Worm (Caenorhabditis elegans) whole organism, L2 larva: Measurements from ENCODE around the gene tftc-1.

Experiments used
- C34F6.9 ChIP-seq: fragments of 150-350 bp; optimal IDR thresholded peaks from 2 replicates; lab custom pipeline; 2014; ENCODE audit warnings: missing biosample characterization, missing genetic modification characterization
- F13H6.1 ChIP-seq: sonication (generic microtip); optimal IDR thresholded peaks from 2 replicates; lab custom pipeline; 2016; ENCODE audit warnings: missing genetic modification characterization, missing compliant biosample characterization
- Y55F3AM.14 ChIP-seq: fragments of 200-800 bp; sonication (Bioruptor generic); optimal IDR thresholded peaks from 2 replicates; lab custom pipeline; 2018; ENCODE audit warnings: mild to moderate bottlenecking, missing genetic modification characterization, missing compliant biosample characterization
- ZK546.5 ChIP-seq: sonication (generic microtip); optimal IDR thresholded peaks from 2 replicates; lab custom pipeline; 2017; ENCODE audit warnings: missing biosample characterization, missing genetic modification characterization
- alr-1 ChIP-seq: fragments of 150-350 bp; optimal IDR thresholded peaks from 2 replicates; lab custom pipeline; 2014; ENCODE audit warnings: missing biosample characterization, missing genetic modification characterization
- aly-2 ChIP-seq: fragments of 150-350 bp; optimal IDR thresholded peaks from 2 replicates; lab custom pipeline; 2014; ENCODE audit warnings: missing biosample characterization, missing genetic modification characterization
- ama-1 ChIP-seq: fragments of 150-350 bp; optimal IDR thresholded peaks from 2 replicates; lab custom pipeline; 2018; ENCODE audit warnings: inconsistent platforms
- blmp-1 ChIP-seq: sonication (generic microtip); optimal IDR thresholded peaks from 2 replicates; lab custom pipeline; 2017; ENCODE audit warnings: missing genetic modification characterization, mild to moderate bottlenecking, missing compliant biosample characterization, antibody characterized with exemption, moderate library complexity; ENCODE audit not compliant: insufficient read depth
- ceh-82 ChIP-seq: fragments of 150-350 bp; optimal IDR thresholded peaks from 2 replicates; lab custom pipeline; 2014; ENCODE audit warnings: missing biosample characterization, missing genetic modification characterization
- crh-2 ChIP-seq: sonication (generic microtip); optimal IDR thresholded peaks from 2 replicates; lab custom pipeline; 2017; ENCODE audit warnings: missing biosample characterization, missing genetic modification characterization
- dmd-4 ChIP-seq: sonication (generic microtip); optimal IDR thresholded peaks from 2 replicates; lab custom pipeline; 2017; ENCODE audit warnings: missing biosample characterization, missing genetic modification characterization
- egl-27 ChIP-seq: sonication (generic microtip); optimal IDR thresholded peaks from 3 replicates; lab custom pipeline; 2017; ENCODE audit warnings: missing biosample characterization, missing genetic modification reagents, missing genetic modification characterization
- elt-1 ChIP-seq: fragments of 150-350 bp; optimal IDR thresholded peaks from 2 replicates; lab custom pipeline; 2014; ENCODE audit warnings: missing biosample characterization, missing genetic modification characterization
- elt-3 ChIP-seq: sonication (generic microtip); optimal IDR thresholded peaks from 2 replicates; lab custom pipeline; 2017; ENCODE audit warnings: missing biosample characterization, missing genetic modification characterization
- fos-1 ChIP-seq: fragments of 150-350 bp; optimal IDR thresholded peaks from 2 replicates; lab custom pipeline; 2014; ENCODE audit warnings: missing biosample characterization, missing genetic modification characterization
- gmeb-1 ChIP-seq: fragments of 150-350 bp; optimal IDR thresholded peaks from 2 replicates; lab custom pipeline; 2014; ENCODE audit warnings: missing biosample characterization, missing genetic modification characterization
- lin-11 ChIP-seq: fragments of 150-350 bp; sonication (generic microtip); optimal IDR thresholded peaks from 2 replicates; lab custom pipeline; 2014; ENCODE audit warnings: missing biosample characterization, missing genetic modification characterization, inconsistent platforms, mixed read lengths
- lin-13 ChIP-seq: fragments of 150-350 bp; optimal IDR thresholded peaks from 2 replicates; lab custom pipeline; 2014; ENCODE audit warnings: missing biosample characterization, missing genetic modification reagents, missing genetic modification characterization
- lin-39 ChIP-seq: fragments of 150-350 bp; optimal IDR thresholded peaks from 2 replicates; lab custom pipeline; 2014; ENCODE audit warnings: missing biosample characterization, missing genetic modification reagents, missing genetic modification characterization
- lsy-2 ChIP-seq, 2 experiments: fragments of 150-350 bp in 1 of 2; sonication (generic microtip) in 1 of 2; optimal IDR thresholded peaks; 2 replicates each; lab custom pipeline; 2014 to 2017; ENCODE audit warnings: missing biosample characterization in 2 of 2, missing genetic modification characterization in 2 of 2
- mbf-1 ChIP-seq: sonication (generic microtip); optimal IDR thresholded peaks from 2 replicates; lab custom pipeline; 2017; ENCODE audit warnings: missing biosample characterization, missing genetic modification characterization
- mdl-1 ChIP-seq, 2 experiments: fragments of 150-350 bp in 1 of 2; sonication (generic microtip) in 1 of 2; optimal IDR thresholded peaks; 2 replicates each; lab custom pipeline; 2017; ENCODE audit warnings: missing biosample characterization in 2 of 2, missing genetic modification characterization in 2 of 2
- nhr-10 ChIP-seq: sonication (generic microtip); optimal IDR thresholded peaks from 2 replicates; lab custom pipeline; 2017; ENCODE audit warnings: missing biosample characterization, missing genetic modification characterization
- nhr-11 ChIP-seq: fragments of 150-350 bp; optimal IDR thresholded peaks from 2 replicates; lab custom pipeline; 2014; ENCODE audit warnings: missing biosample characterization, missing genetic modification characterization
- nhr-12 ChIP-seq: fragments of 150-350 bp; optimal IDR thresholded peaks from 2 replicates; lab custom pipeline; 2014; ENCODE audit warnings: missing biosample characterization, missing genetic modification characterization
- nhr-21 ChIP-seq: fragments of 150-350 bp; optimal IDR thresholded peaks from 2 replicates; lab custom pipeline; 2014; ENCODE audit warnings: missing biosample characterization, missing genetic modification characterization
- nhr-23 ChIP-seq: fragments of 150-350 bp; optimal IDR thresholded peaks from 2 replicates; lab custom pipeline; 2014; ENCODE audit warnings: missing biosample characterization, missing genetic modification reagents, missing genetic modification characterization
- nhr-25 ChIP-seq: fragments of 150-350 bp; sonication (generic microtip); optimal IDR thresholded peaks from 3 replicates; lab custom pipeline; 2014; ENCODE audit warnings: missing biosample characterization, missing genetic modification characterization
- nhr-6 ChIP-seq: fragments of 150-350 bp; optimal IDR thresholded peaks from 2 replicates; lab custom pipeline; 2014; ENCODE audit warnings: missing biosample characterization, missing genetic modification characterization
- nhr-77 ChIP-seq: fragments of 150-350 bp; optimal IDR thresholded peaks from 2 replicates; lab custom pipeline; 2014; ENCODE audit warnings: missing biosample characterization, missing genetic modification characterization
- peb-1 ChIP-seq: fragments of 150-350 bp; optimal IDR thresholded peaks from 2 replicates; lab custom pipeline; 2014; ENCODE audit warnings: missing biosample characterization, missing genetic modification characterization
- sma-3 ChIP-seq: sonication (generic microtip); optimal IDR thresholded peaks from 2 replicates; lab custom pipeline; 2016; ENCODE audit warnings: missing genetic modification reagents, missing genetic modification characterization, missing compliant biosample characterization
- sma-9 ChIP-seq, 2 experiments: fragments of 150-350 bp in 1 of 2; sonication (generic microtip) in 1 of 2; optimal IDR thresholded peaks; 2 replicates each; lab custom pipeline; 2014 to 2016; ENCODE audit warnings: missing genetic modification characterization in 2 of 2, mild to moderate bottlenecking in 1 of 2, missing biosample characterization in 1 of 2, missing compliant biosample characterization in 1 of 2, missing genetic modification reagents in 1 of 2, moderate library complexity in 1 of 2
- snpc-4 ChIP-seq: fragments of 150-350 bp; optimal IDR thresholded peaks from 2 replicates; lab custom pipeline; 2014; ENCODE audit warnings: missing biosample characterization, missing genetic modification characterization
- unc-39 ChIP-seq: fragments of 150-350 bp; optimal IDR thresholded peaks from 2 replicates; lab custom pipeline; 2014; ENCODE audit warnings: missing biosample characterization, missing genetic modification characterization
- unc-55 ChIP-seq: fragments of 150-350 bp; sonication (generic microtip); optimal IDR thresholded peaks from 3 replicates; lab custom pipeline; 2014; ENCODE audit warnings: missing biosample characterization, missing genetic modification reagents, missing genetic modification characterization
- unc-62 ChIP-seq: fragments of 150-350 bp; optimal IDR thresholded peaks from 2 replicates; lab custom pipeline; 2014; ENCODE audit warnings: missing biosample characterization, missing genetic modification reagents, missing genetic modification characterization
- zag-1 ChIP-seq: fragments of 150-350 bp; optimal IDR thresholded peaks from 2 replicates; lab custom pipeline; 2014; ENCODE audit warnings: missing biosample characterization, missing genetic modification characterization
- ztf-1 ChIP-seq: fragments of 200-800 bp; sonication (Bioruptor generic); conservative IDR thresholded peaks from 2 replicates; pipeline ENCODE4 v1.3.6; 2022; ENCODE audit warnings: missing genetic modification characterization, missing compliant biosample characterization
- ztf-11 ChIP-seq: sonication (generic microtip); optimal IDR thresholded peaks from 2 replicates; lab custom pipeline; 2017; ENCODE audit warnings: missing biosample characterization, missing genetic modification characterization

Gene tftc-1

DNA sequence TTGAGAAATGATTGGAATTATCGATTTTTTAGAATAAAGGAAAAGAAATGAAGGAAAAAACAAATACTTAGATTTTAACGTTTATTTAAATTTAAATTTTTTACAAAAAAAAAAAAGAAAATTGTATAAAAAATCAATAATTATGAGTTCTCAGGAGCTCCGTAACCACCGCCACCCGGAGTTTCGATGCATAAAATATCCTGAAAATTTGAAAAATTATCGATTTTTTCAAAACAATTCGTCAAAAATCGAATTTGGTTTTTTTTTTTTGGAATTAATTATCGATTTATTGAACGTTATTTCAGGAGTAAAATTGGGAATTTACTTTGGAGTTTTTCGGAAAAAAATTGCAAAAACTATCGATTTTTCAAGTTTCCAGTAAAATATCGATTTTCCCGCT is 50.3 kb downstream of the tftc-1 start, which contains the start of gene Y38F2AR.10:
Y38F2AR.10 (minus strand) TSS at position 101 of the 400 bp plus-strand sequence.
- TF ChIP-seq nhr-21 (tag; lab: Kevin White, UChicago) (no peak), fos-1 (tag; lab: Kevin White, UChicago) (no peak), nhr-6 (tag; lab: Kevin White, UChicago) (no peak), lin-39 (tag; lab: Kevin White, UChicago) (no peak), lsy-2 (tag; optimal IDR thresholded peaks at IDR 0.05; lab: Kevin White, UChicago) (no peak), C34F6.9 (tag; lab: Kevin White, UChicago) (no peak), sma-3 (GFP tag; lab: Kevin White, UChicago) (no peak)

DNA sequence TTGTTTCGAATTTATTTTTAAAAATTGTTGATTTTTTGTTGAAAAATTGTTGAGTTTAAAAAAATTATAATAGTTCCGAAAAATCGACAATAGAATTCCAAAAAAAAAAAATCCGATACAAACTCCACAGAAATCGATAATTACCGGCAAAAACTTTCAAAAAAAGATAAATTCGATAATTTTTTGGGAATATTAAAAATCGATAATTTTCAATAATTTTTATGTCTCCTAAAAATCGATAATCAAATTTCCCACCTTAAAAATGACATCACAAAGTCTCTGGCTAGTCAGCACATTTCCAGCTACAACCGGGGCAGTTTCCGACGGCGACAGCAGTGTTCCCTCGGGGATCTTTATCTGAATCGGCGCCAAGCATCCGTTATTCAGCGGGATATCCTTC is 51.6 kb downstream of the tftc-1 start:
- TF ChIP-seq nhr-23 (no peak), unc-55 (GFP tag; lab: Kevin White, UChicago) (no peak), Y55F3AM.14 (GFP tag; lab: Kevin White, UChicago) (no peak), nhr-11 (tag; lab: Kevin White, UChicago) (no peak), lin-39 (tag; lab: Kevin White, UChicago) (no peak)
- TF ChIP-seq, all 48 proteins: peak for 0

DNA sequence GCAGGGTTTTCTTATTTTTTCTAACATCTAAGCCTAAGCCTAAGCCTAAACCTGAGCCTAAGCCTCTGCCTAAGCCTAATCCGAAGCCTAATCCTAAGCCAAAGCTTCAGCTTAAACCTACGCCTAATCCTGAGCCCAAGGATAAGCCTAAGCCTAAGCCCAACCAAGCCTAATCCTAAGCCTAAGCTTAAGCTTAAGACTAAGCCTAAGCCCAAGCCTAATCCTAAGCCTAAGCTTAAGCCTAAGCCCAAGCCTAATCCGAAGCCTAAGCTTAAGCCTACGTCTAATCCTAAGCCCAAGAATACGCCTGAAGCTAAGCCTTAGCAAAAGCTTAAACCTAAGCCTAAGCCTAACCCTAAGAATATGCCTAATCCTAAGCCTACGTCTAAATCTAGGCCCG is 54.3 kb downstream of the tftc-1 start:
- TF ChIP-seq peb-1 (tag; lab: Kevin White, UChicago) (no peak), ztf-11 (tag; lab: Kevin White, UChicago) (no peak), crh-2 (tag; lab: Kevin White, UChicago) (no peak), elt-1 (no peak), nhr-23 (no peak), F13H6.1 (tag; lab: Kevin White, UChicago) (no peak), zag-1 (tag; lab: Kevin White, UChicago) (no peak), ceh-82 (tag; lab: Kevin White, UChicago) (no peak), nhr-6 (tag; lab: Kevin White, UChicago) (no peak), ama-1 (no peak), mbf-1 (tag; lab: Kevin White, UChicago) (no peak), alr-1 (tag; lab: Kevin White, UChicago) (no peak), blmp-1 (tag; lab: Kevin White, UChicago) (no peak), nhr-10 (no peak), unc-55 (GFP tag; lab: Kevin White, UChicago) (no peak), nhr-12 (no peak), nhr-77 (tag; lab: Kevin White, UChicago) (no peak), C34F6.9 (tag; lab: Kevin White, UChicago) (no peak)

DNA sequence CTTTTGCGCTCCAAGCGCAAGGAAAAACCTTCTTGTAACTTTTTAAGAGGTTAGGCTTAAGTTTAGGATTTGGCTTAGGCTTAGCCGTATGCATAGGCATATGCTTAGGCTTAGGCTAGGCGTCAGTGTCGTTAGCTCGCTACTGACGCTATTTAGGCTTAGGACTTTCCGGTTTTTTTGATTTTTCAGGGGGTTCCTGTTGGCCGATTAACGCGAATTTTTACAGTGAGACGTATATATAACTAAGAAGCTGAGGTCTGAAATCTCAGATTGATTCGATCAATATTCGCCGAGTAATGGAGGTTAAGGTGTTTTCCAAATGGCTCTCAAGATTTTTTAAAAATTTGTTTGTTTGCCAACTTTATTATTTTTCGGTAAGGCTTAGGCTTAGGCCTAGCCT is 58.6 kb downstream of the tftc-1 start:
- TF ChIP-seq nhr-21 (tag; lab: Kevin White, UChicago) (no peak), crh-2 (tag; lab: Kevin White, UChicago) (no peak), unc-39 (no peak), aly-2 (tag; lab: Kevin White, UChicago) (no peak), lsy-2 (tag; optimal IDR thresholded peaks at IDR 0.05; lab: Kevin White, UChicago) (no peak), ceh-82 (tag; lab: Kevin White, UChicago) (no peak), Y55F3AM.14 (GFP tag; lab: Kevin White, UChicago) (no peak), ztf-1 (GFP tag; lab: Robert Waterston, UW) (no peak), unc-62 (no peak), mdl-1 (tag; optimal IDR thresholded peaks at IDR 0.05; lab: Kevin White, UChicago) (no peak), alr-1 (tag; lab: Kevin White, UChicago) (no peak), lin-11 (tag; lab: Kevin White, UChicago) (no peak), fos-1 (tag; lab: Kevin White, UChicago) (no peak), snpc-4 (tag; lab: Kevin White, UChicago) (no peak), elt-3 (tag; lab: Kevin White, UChicago) (no peak), nhr-77 (tag; lab: Kevin White, UChicago) (no peak), mbf-1 (tag; lab: Kevin White, UChicago) (no peak)
- TF ChIP-seq, all 48 proteins: peak for 0

DNA sequence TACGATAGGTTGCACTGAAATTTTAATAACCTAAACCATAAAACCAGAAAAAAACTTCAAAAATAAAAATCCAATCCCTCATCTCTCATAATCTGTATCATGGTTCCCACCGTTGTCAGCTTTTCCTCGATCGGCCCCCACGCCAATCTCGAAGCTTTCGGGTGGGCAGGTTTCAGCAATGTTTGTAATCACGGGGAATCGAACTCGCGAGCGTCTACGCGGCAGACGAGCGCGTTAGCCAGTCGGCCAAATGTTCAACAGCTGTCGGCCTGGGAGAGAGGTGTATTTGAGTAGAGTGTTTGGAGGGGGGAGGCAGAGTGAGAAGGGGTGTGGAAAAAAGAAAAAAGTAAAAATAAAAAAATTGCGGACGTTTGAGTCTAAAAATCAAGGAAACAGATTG is 59.4 kb downstream of the tftc-1 start:
- TF ChIP-seq lin-13 (GFP tag; lab: Kevin White, UChicago) = peak; percentile 93
- peak; percentile 25 for TF ChIP-seq blmp-1 (tag; lab: Kevin White, UChicago)
- TF ChIP-seq dmd-4 (tag; lab: Kevin White, UChicago) = no peak
- TF ChIP-seq ceh-82 (tag; lab: Kevin White, UChicago) = peak; percentile 45
- no peak for TF ChIP-seq nhr-11 (tag; lab: Kevin White, UChicago)
- TF ChIP-seq nhr-25 = peak; percentile 57
- no peak for TF ChIP-seq nhr-77 (tag; lab: Kevin White, UChicago)
- TF ChIP-seq lin-39 (tag; lab: Kevin White, UChicago) = no peak
- TF ChIP-seq snpc-4 (tag; lab: Kevin White, UChicago) = peak; percentile 7
- TF ChIP-seq nhr-21 (tag; lab: Kevin White, UChicago) = peak; percentile 59
- peak; percentile 74 for TF ChIP-seq sma-9 (GFP tag; optimal IDR thresholded peaks at IDR 0.05; lab: Kevin White, UChicago)
- TF ChIP-seq sma-9 (tag; optimal IDR thresholded peaks at IDR 0.05; lab: Kevin White, UChicago) = no peak
- TF ChIP-seq zag-1 (tag; lab: Kevin White, UChicago) = peak; percentile 46
- no peak for TF ChIP-seq elt-1
- TF ChIP-seq lsy-2 (tag; optimal IDR thresholded peaks at IDR 0.05; lab: Kevin White, UChicago) = peak; percentile 70 to 80
- TF ChIP-seq mdl-1 (tag; optimal IDR thresholded peaks at IDR 0.05; lab: Kevin White, UChicago) = peak in 1 of 2 experiments; percentile 41
- TF ChIP-seq elt-3 (tag; lab: Kevin White, UChicago) = no peak
- peak; percentile 32 for TF ChIP-seq egl-27 (tag; lab: Kevin White, UChicago)
- no peak for TF ChIP-seq ztf-1 (GFP tag; lab: Robert Waterston, UW)
- TF ChIP-seq crh-2 (tag; lab: Kevin White, UChicago) = peak; percentile 88
- no peak for TF ChIP-seq unc-39
- peak; percentile 85 for TF ChIP-seq gmeb-1 (tag; lab: Kevin White, UChicago)
- TF ChIP-seq aly-2 (tag; lab: Kevin White, UChicago) = no peak
- peak; percentile 80 for TF ChIP-seq Y55F3AM.14 (GFP tag; lab: Kevin White, UChicago)
- no peak for TF ChIP-seq ZK546.5
- peak; percentile 78 for TF ChIP-seq F13H6.1 (tag; lab: Kevin White, UChicago)
